Fruit fly (Drosophila melanogaster) whole organism, embryonic: ENCODE measurements around the gene CG42671.

Experiments used
- Abd-B ChIP-seq: fragments of 200-800 bp; sonication (Bioruptor generic); optimal IDR thresholded peaks from 2 replicates; lab custom pipeline; 2018; ENCODE audit warnings: missing biosample characterization, mild to moderate bottlenecking, missing genetic modification characterization, moderate library complexity
- Asciz ChIP-seq: fragments of 200-800 bp; sonication (Bioruptor generic); optimal IDR thresholded peaks from 2 replicates; lab custom pipeline; 2017; ENCODE audit warnings: missing biosample characterization, mild to moderate bottlenecking, missing genetic modification characterization, missing genetic modification reagents
- CG11085 ChIP-seq: fragments of 200-800 bp; sonication (Bioruptor generic); IDR thresholded peaks from 2 replicates; pipeline ENCODE4 v1.3.6; 2022; ENCODE audit warnings: missing biosample characterization, missing genetic modification characterization
- CG12236 ChIP-seq: fragments of 200-800 bp; sonication (Bioruptor generic); optimal IDR thresholded peaks from 2 replicates; lab custom pipeline; 2016; ENCODE audit warnings: missing biosample characterization, missing genetic modification characterization
- CG12391 ChIP-seq: fragments of 200-800 bp; sonication (Bioruptor generic); optimal IDR thresholded peaks from 3 replicates; lab custom pipeline; 2018; ENCODE audit warnings: missing biosample characterization, mild to moderate bottlenecking, missing genetic modification characterization, moderate library complexity
- CG12942 ChIP-seq: fragments of 200-800 bp; sonication (Bioruptor generic); optimal IDR thresholded peaks from 3 replicates; lab custom pipeline; 2016; ENCODE audit warnings: missing biosample characterization, missing genetic modification characterization
- CG16815 ChIP-seq: fragments of 200-800 bp; sonication (Bioruptor generic); optimal IDR thresholded peaks from 3 replicates; lab custom pipeline; 2017; ENCODE audit warnings: missing biosample characterization, mild to moderate bottlenecking, missing genetic modification characterization
- CG17328 ChIP-seq: fragments of 200-800 bp; sonication (Bioruptor generic); IDR thresholded peaks from 2 replicates; pipeline ENCODE4 v1.3.6; 2022; ENCODE audit warnings: missing biosample characterization, missing genetic modification characterization
- CG18011 ChIP-seq: fragments of 200-800 bp; sonication (Bioruptor generic); optimal IDR thresholded peaks from 2 replicates; lab custom pipeline; 2017; ENCODE audit warnings: missing biosample characterization, missing genetic modification characterization, mild to moderate bottlenecking, moderate library complexity, missing genotype
- CG2129 ChIP-seq: fragments of 200-800 bp; sonication (Bioruptor generic); IDR thresholded peaks from 2 replicates; pipeline ENCODE4 v1.3.6; 2022; ENCODE audit warnings: missing biosample characterization, missing genetic modification characterization; ENCODE audit not compliant: partially characterized antibody
- CG30020 ChIP-seq: fragments of 200-800 bp; optimal IDR thresholded peaks from 2 replicates; lab custom pipeline; 2019; ENCODE audit warnings: missing biosample characterization, mild to moderate bottlenecking, missing genetic modification characterization, moderate library complexity
- CG34224 ChIP-seq: fragments of 200-800 bp; sonication (Bioruptor generic); IDR thresholded peaks from 3 replicates; pipeline ENCODE4 v1.3.6; 2022; ENCODE audit warnings: missing biosample characterization, missing genetic modification characterization; ENCODE audit not compliant: partially characterized antibody
- CG34376 ChIP-seq: fragments of 200-800 bp; sonication (Bioruptor generic); optimal IDR thresholded peaks from 2 replicates; lab custom pipeline; 2018; ENCODE audit warnings: missing biosample characterization, mild to moderate bottlenecking, missing genetic modification characterization
- CG3838 ChIP-seq: fragments of 200-800 bp; sonication (Bioruptor generic); optimal IDR thresholded peaks from 3 replicates; lab custom pipeline; 2016; ENCODE audit warnings: missing biosample characterization, missing genetic modification characterization
- CG42726 ChIP-seq: fragments of 200-800 bp; sonication (Bioruptor generic); IDR thresholded peaks from 2 replicates; pipeline ENCODE4 v1.3.6; 2022; ENCODE audit warnings: missing biosample characterization, missing genetic modification characterization; ENCODE audit not compliant: partially characterized antibody
- CG43689 ChIP-seq: fragments of 200-800 bp; sonication (Bioruptor generic); IDR thresholded peaks from 2 replicates; pipeline ENCODE4 v1.3.6; 2022; ENCODE audit warnings: missing biosample characterization, missing genetic modification characterization
- CG7928 ChIP-seq: fragments of 200-800 bp; sonication (Bioruptor generic); optimal IDR thresholded peaks from 2 replicates; lab custom pipeline; 2017; ENCODE audit warnings: missing biosample characterization, mild to moderate bottlenecking, missing genetic modification characterization
- CG8290 ChIP-seq, 3 experiments: fragments of 200-800 bp; sonication (Bioruptor generic); optimal IDR thresholded peaks; 2 replicates each; lab custom pipeline; 2016 to 2019; ENCODE audit warnings: missing biosample characterization in 3 of 3, missing genetic modification characterization in 3 of 3, mild to moderate bottlenecking in 2 of 3, moderate library complexity in 1 of 3
- CG9932 ChIP-seq: fragments of 200-800 bp; sonication (Bioruptor generic); IDR thresholded peaks from 2 replicates; pipeline ENCODE4 v1.3.6; 2022; ENCODE audit warnings: missing biosample characterization, missing genetic modification characterization
- CoRest ChIP-seq: fragments of 200-800 bp; sonication (Bioruptor generic); optimal IDR thresholded peaks from 3 replicates; lab custom pipeline; 2018; ENCODE audit warnings: missing biosample characterization, mild to moderate bottlenecking, missing genetic modification characterization, moderate library complexity
- Dll ChIP-seq: fragments of 200-800 bp; sonication (Bioruptor generic); IDR thresholded peaks from 4 replicates; pipeline ENCODE4 v1.3.6; 2022; ENCODE audit warnings: missing biosample characterization, missing genetic modification characterization; ENCODE audit not compliant: partially characterized antibody
- Elba2 ChIP-seq: fragments of 200-800 bp; sonication (Bioruptor generic); optimal IDR thresholded peaks from 3 replicates; lab custom pipeline; 2016; ENCODE audit warnings: missing biosample characterization, missing genetic modification characterization
- Gug ChIP-seq: fragments of 200-800 bp; sonication (Bioruptor generic); IDR thresholded peaks from 4 replicates; pipeline ENCODE4 v1.3.6; 2022; ENCODE audit warnings: missing biosample characterization, missing genetic modification characterization
- HLH3B ChIP-seq: fragments of 200-800 bp; sonication (Bioruptor generic); IDR thresholded peaks from 2 replicates; pipeline ENCODE4 v1.3.6; 2022; ENCODE audit warnings: missing biosample characterization, missing genetic modification characterization
- Hmr ChIP-seq: fragments of 200-800 bp; sonication (Bioruptor generic); optimal IDR thresholded peaks from 3 replicates; lab custom pipeline; 2017; ENCODE audit warnings: mild to moderate bottlenecking, missing biosample characterization, missing genetic modification reagents, missing genetic modification characterization
- Hr3 ChIP-seq: fragments of 200-800 bp; sonication (Bioruptor generic); optimal IDR thresholded peaks from 3 replicates; lab custom pipeline; 2016; ENCODE audit warnings: missing biosample characterization, missing genetic modification characterization
- Lhr ChIP-seq: fragments of 200-800 bp; sonication (Bioruptor generic); optimal IDR thresholded peaks from 3 replicates; lab custom pipeline; 2017; ENCODE audit warnings: mild to moderate bottlenecking, missing biosample characterization, missing genetic modification reagents, missing genetic modification characterization
- Oli ChIP-seq: fragments of 200-800 bp; sonication (Bioruptor generic); optimal IDR thresholded peaks from 2 replicates; lab custom pipeline; 2018; ENCODE audit warnings: missing biosample characterization, mild to moderate bottlenecking, missing genetic modification characterization, moderate library complexity
- Rfx ChIP-seq: fragments of 200-800 bp; sonication (Bioruptor generic); IDR thresholded peaks from 2 replicates; pipeline ENCODE4 v1.3.6; 2022; ENCODE audit warnings: missing biosample characterization, missing genetic modification characterization
- Sin3A ChIP-seq: fragments of >200 bp; optimal IDR thresholded peaks from 2 replicates; lab custom pipeline; 2018
- Xrp1 ChIP-seq: fragments of 200-800 bp; sonication (Bioruptor generic); IDR thresholded peaks from 2 replicates; pipeline ENCODE4 v1.3.6; 2022; ENCODE audit warnings: missing biosample characterization, missing genetic modification characterization
- YL-1 ChIP-seq: fragments of 200-800 bp; sonication (Bioruptor generic); optimal IDR thresholded peaks from 3 replicates; lab custom pipeline; 2017; ENCODE audit warnings: missing biosample characterization, mild to moderate bottlenecking, missing genetic modification characterization
- bcd ChIP-seq: fragments of 200-800 bp; sonication (Bioruptor generic); optimal IDR thresholded peaks from 2 replicates; lab custom pipeline; 2017; ENCODE audit warnings: missing biosample characterization, mild to moderate bottlenecking, missing genetic modification characterization
- btn ChIP-seq: fragments of 200-800 bp; sonication (Bioruptor generic); optimal IDR thresholded peaks from 2 replicates; lab custom pipeline; 2016; ENCODE audit warnings: missing biosample characterization, missing genetic modification characterization
- chinmo ChIP-seq: fragments of 200-800 bp; sonication (Bioruptor generic); IDR thresholded peaks from 4 replicates; pipeline ENCODE4 v1.3.6; 2022; ENCODE audit warnings: missing biosample characterization, missing genetic modification characterization; ENCODE audit not compliant: partially characterized antibody
- fd96Cb ChIP-seq: fragments of 200-800 bp; sonication (Bioruptor generic); optimal IDR thresholded peaks from 2 replicates; lab custom pipeline; 2018; ENCODE audit warnings: missing biosample characterization, mild to moderate bottlenecking, missing genetic modification characterization, moderate library complexity
- gsb ChIP-seq: fragments of 200-800 bp; sonication (Bioruptor generic); IDR thresholded peaks from 2 replicates; pipeline ENCODE4 v1.3.6; 2022; ENCODE audit warnings: missing biosample characterization, missing genetic modification characterization
- hbn ChIP-seq: fragments of 200-800 bp; sonication (Bioruptor generic); IDR thresholded peaks from 2 replicates; pipeline ENCODE4 v1.3.6; 2022; ENCODE audit warnings: missing biosample characterization, missing genetic modification characterization; ENCODE audit not compliant: partially characterized antibody
- kay ChIP-seq: fragments of 200-800 bp; sonication (Bioruptor generic); optimal IDR thresholded peaks from 2 replicates; lab custom pipeline; 2016; ENCODE audit warnings: missing biosample characterization, missing genetic modification characterization
- maf-S ChIP-seq: fragments of 200-800 bp; sonication (Bioruptor generic); optimal IDR thresholded peaks from 2 replicates; lab custom pipeline; 2016; ENCODE audit warnings: missing biosample characterization, missing genetic modification characterization
- nerfin-2 ChIP-seq: fragments of 200-800 bp; sonication (Bioruptor generic); IDR thresholded peaks from 2 replicates; pipeline ENCODE4 v1.3.6; 2022; ENCODE audit warnings: missing biosample characterization, missing genetic modification characterization; ENCODE audit not compliant: partially characterized antibody
- row ChIP-seq: fragments of 200-800 bp; sonication (Bioruptor generic); IDR thresholded peaks from 3 replicates; pipeline ENCODE4 v1.3.6; 2022; ENCODE audit warnings: missing biosample characterization, missing genetic modification characterization
- schlank ChIP-seq: fragments of 200-800 bp; sonication (Bioruptor generic); optimal IDR thresholded peaks from 2 replicates; lab custom pipeline; 2018; ENCODE audit warnings: missing biosample characterization, mild to moderate bottlenecking, missing genetic modification characterization
- shn ChIP-seq: fragments of 200-800 bp; sonication (Bioruptor generic); optimal IDR thresholded peaks from 3 replicates; lab custom pipeline; 2016; ENCODE audit warnings: missing biosample characterization, missing genetic modification characterization
- sima ChIP-seq: fragments of 200-800 bp; sonication (Bioruptor generic); optimal IDR thresholded peaks from 2 replicates; lab custom pipeline; 2016; ENCODE audit warnings: missing biosample characterization, missing genetic modification characterization
- trh ChIP-seq: fragments of 200-800 bp; sonication (Bioruptor generic); optimal IDR thresholded peaks from 2 replicates; lab custom pipeline; 2016; ENCODE audit warnings: missing biosample characterization, missing genetic modification characterization
- zf30C ChIP-seq: fragments of 200-800 bp; sonication (Bioruptor generic); optimal IDR thresholded peaks from 3 replicates; lab custom pipeline; 2018; ENCODE audit warnings: missing biosample characterization, mild to moderate bottlenecking, missing genetic modification characterization

CG42671 gene

DNA sequence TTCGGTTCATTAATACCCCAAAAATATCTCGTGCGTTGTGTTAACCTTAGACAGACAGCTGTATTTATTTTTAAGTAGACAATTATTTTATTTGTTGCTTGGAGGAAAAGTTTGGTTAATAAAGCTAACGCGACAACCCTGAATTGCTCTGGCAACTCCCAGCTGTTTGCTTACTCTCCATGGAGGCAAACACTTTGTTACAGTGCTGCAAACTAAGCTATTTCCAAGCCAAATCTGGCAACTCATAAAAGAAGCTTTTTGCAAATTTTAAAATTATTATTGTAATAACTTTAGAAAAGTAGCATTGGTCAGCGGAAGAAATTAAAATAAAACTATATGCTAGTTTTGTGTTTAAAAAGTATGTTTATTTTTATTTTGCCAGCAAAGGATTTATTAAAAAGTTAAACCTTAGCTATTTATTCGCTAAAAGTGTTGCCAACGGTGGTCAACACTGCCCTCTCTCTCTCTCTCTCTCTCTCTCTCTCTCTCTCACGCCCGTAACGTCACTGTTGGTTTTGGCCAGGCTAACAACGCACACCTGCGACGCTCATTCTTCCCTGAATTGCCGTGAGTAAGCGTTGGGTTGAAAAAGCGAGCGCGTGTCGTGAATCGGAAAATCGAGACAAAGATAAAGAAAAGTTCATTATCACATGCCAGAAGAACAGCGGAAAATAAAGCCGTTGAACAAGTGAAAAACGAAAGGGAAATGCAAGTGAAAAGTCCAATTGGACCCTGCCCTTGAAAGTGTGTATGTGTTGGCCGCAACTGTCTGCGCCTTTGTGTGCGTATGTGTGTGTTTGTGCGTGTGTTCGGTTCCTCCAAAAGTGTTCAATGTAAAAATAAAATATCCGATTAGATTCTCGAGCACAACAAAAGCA, 1.2 kb downstream of the CG42671 start (continued):
- no peak for TF ChIP-seq zf30C (GFP tag; lab: Kevin White, UChicago)
- TF ChIP-seq trh (GFP tag; lab: Kevin White, UChicago): peak; percentile 44
- peak; percentile 61 for TF ChIP-seq Hr3 (GFP tag; lab: Kevin White, UChicago)
- 0 out of 2 replicates have a peak, but pooled peaks have one; percentile 34 for TF ChIP-seq nerfin-2 (GFP tag; lab: Robert Waterston, UW)
- peak; percentile 61 for TF ChIP-seq CG43689 (GFP tag; lab: Robert Waterston, UW)
- peak; percentile 97 for TF ChIP-seq Rfx (GFP tag; lab: Robert Waterston, UW)
- peak; percentile 95 for TF ChIP-seq Hmr (GFP tag; lab: Kevin White, UChicago)
- peak; percentile 93 for TF ChIP-seq CG17328 (GFP tag; lab: Robert Waterston, UW)
- peak; percentile 84 for TF ChIP-seq Elba2 (GFP tag; lab: Kevin White, UChicago)
- peak; percentile 84 for TF ChIP-seq bcd
- TF ChIP-seq Lhr (GFP tag; lab: Kevin White, UChicago): peak; percentile 49
- TF ChIP-seq hbn: 0 out of 2 replicates have a peak, but pooled peaks have one; percentile 7
- peak; percentile 87 for TF ChIP-seq CG12391 (tag; lab: Kevin White, UChicago)
- peak; percentile 86 for TF ChIP-seq schlank
- peak; percentile 85 for TF ChIP-seq CG12942 (GFP tag; lab: Kevin White, UChicago)
- peak; percentile 34 for TF ChIP-seq YL-1
- TF ChIP-seq row: peak; percentile 99
- peak; percentile 88 for TF ChIP-seq Gug (GFP tag; lab: Robert Waterston, UW)
- TF ChIP-seq gsb (GFP tag; lab: Robert Waterston, UW): peak; percentile 87
- TF ChIP-seq Dll: peak; percentile 52; the same call in 3 of the 4 replicates
- TF ChIP-seq Asciz (GFP tag; lab: Kevin White, UChicago): peak; percentile 83
- peak; percentile 93 for TF ChIP-seq Xrp1 (GFP tag; lab: Robert Waterston, UW)
- TF ChIP-seq CG2129 (GFP tag; lab: Robert Waterston, UW): no peak
- TF ChIP-seq CG12236 (GFP tag; lab: Kevin White, UChicago): peak; percentile 57
- peak; percentile 79 for TF ChIP-seq fd96Cb (tag; lab: Kevin White, UChicago)
- peak; percentile 72 for TF ChIP-seq sima
- no peak for TF ChIP-seq CG34224 (GFP tag; lab: Robert Waterston, UW)
- TF ChIP-seq maf-S (GFP tag; lab: Kevin White, UChicago): peak; percentile 83
- peak; percentile 74 for TF ChIP-seq CG16815 (GFP tag; lab: Kevin White, UChicago)
- peak; percentile 79 for TF ChIP-seq shn
- TF ChIP-seq chinmo: 0 out of 4 replicates have a peak, but pooled peaks have one; percentile 67
- peak; percentile 82 for TF ChIP-seq CG18011
- peak; percentile 90 for TF ChIP-seq CG11085 (GFP tag; lab: Robert Waterston, UW)
- TF ChIP-seq CG8290 (GFP tag; optimal IDR thresholded peaks at IDR 0.05; lab: Kevin White, UChicago): peak; percentile 30
- TF ChIP-seq CG8290 (tag; optimal IDR thresholded peaks at IDR 0.05; lab: Kevin White, UChicago): peak; percentile 26 to 93
- 0 out of 2 replicates have a peak, but pooled peaks have one; percentile 4 for TF ChIP-seq CG42726
- TF ChIP-seq CG7928 (GFP tag; lab: Kevin White, UChicago): peak; percentile 64
- TF ChIP-seq CG9932 (GFP tag; lab: Robert Waterston, UW): peak; percentile 89
- TF ChIP-seq Abd-B (GFP tag; lab: Kevin White, UChicago): peak; percentile 64
- peak; percentile 62 for TF ChIP-seq kay (GFP tag; lab: Kevin White, UChicago)
- TF ChIP-seq Sin3A (lab: Kevin White, UChicago): peak; percentile 17
- TF ChIP-seq CG30020 (tag; lab: Kevin White, UChicago): peak; percentile 2
- TF ChIP-seq HLH3B (GFP tag; lab: Robert Waterston, UW): peak; percentile 93
- TF ChIP-seq CG3838 (GFP tag; lab: Kevin White, UChicago): peak; percentile 47
- TF ChIP-seq CoRest (tag; lab: Kevin White, UChicago): peak; percentile 81
- peak; percentile 74 for TF ChIP-seq CG34376 (GFP tag; lab: Kevin White, UChicago)
- TF ChIP-seq btn: peak; percentile 85
- peak; percentile 79 for TF ChIP-seq Oli
